Fruit fly (Drosophila melanogaster) whole organism, adult: ENCODE measurements around the gene Grip84.
A peak's percentile ranks its signal among the peaks of the same experiment; 100 is the strongest.

ENCODE experiments used
- CG11617 ChIP-seq: fragments of 200-800 bp; sonication (Bioruptor generic); optimal IDR thresholded peaks from 2 replicates; lab custom pipeline; 2017; ENCODE audit warnings: mild to moderate bottlenecking, missing biosample characterization, missing genetic modification reagents, missing genetic modification characterization
- CG12768 ChIP-seq: fragments of 200-800 bp; sonication (Bioruptor generic); optimal IDR thresholded peaks from 2 replicates; lab custom pipeline; 2017; ENCODE audit warnings: missing biosample characterization, missing genetic modification characterization, mild to moderate bottlenecking, moderate library complexity, missing genetic modification reagents
- CG14711 ChIP-seq: fragments of 200-800 bp; sonication (Bioruptor generic); optimal IDR thresholded peaks from 2 replicates; lab custom pipeline; 2018; ENCODE audit warnings: missing biosample characterization, mild to moderate bottlenecking, missing genetic modification characterization, moderate library complexity
- CG1620 ChIP-seq: fragments of 200-800 bp; sonication (Bioruptor generic); optimal IDR thresholded peaks from 2 replicates; lab custom pipeline; 2016; ENCODE audit warnings: missing biosample characterization, missing genetic modification characterization
- CG33017 ChIP-seq: fragments of 200-800 bp; sonication (Bioruptor generic); optimal IDR thresholded peaks from 2 replicates; lab custom pipeline; 2018; ENCODE audit warnings: missing biosample characterization, mild to moderate bottlenecking, missing genetic modification characterization, moderate library complexity
- CG5204 ChIP-seq: fragments of 200-800 bp; sonication (Bioruptor generic); optimal IDR thresholded peaks from 2 replicates; lab custom pipeline; 2016; ENCODE audit warnings: missing biosample characterization, missing genetic modification characterization
- CG7045 ChIP-seq: fragments of 200-800 bp; sonication (Bioruptor generic); optimal IDR thresholded peaks from 2 replicates; lab custom pipeline; 2017; ENCODE audit warnings: missing biosample characterization, mild to moderate bottlenecking, missing genetic modification characterization
- CG7101 ChIP-seq: fragments of 200-800 bp; sonication (Bioruptor generic); optimal IDR thresholded peaks from 2 replicates; lab custom pipeline; 2018; ENCODE audit warnings: missing biosample characterization, mild to moderate bottlenecking, missing genetic modification characterization, moderate library complexity
- Clk ChIP-seq: fragments of 200-800 bp; sonication (Bioruptor generic); optimal IDR thresholded peaks from 2 replicates; lab custom pipeline; 2017; ENCODE audit warnings: missing biosample characterization, missing genetic modification characterization
- Crg-1 ChIP-seq: fragments of 200-800 bp; sonication (Bioruptor generic); optimal IDR thresholded peaks from 2 replicates; lab custom pipeline; 2016; ENCODE audit warnings: missing biosample characterization, missing genetic modification characterization
- Hr96 ChIP-seq: fragments of 200-800 bp; sonication (Bioruptor generic); optimal IDR thresholded peaks from 2 replicates; lab custom pipeline; 2016; ENCODE audit warnings: missing biosample characterization, missing genetic modification characterization
- Mnt ChIP-seq: fragments of 200-800 bp; sonication (Bioruptor generic); optimal IDR thresholded peaks from 2 replicates; lab custom pipeline; 2016; ENCODE audit warnings: missing biosample characterization, mild to moderate bottlenecking, missing genetic modification characterization
- bab1 ChIP-seq: fragments of 200-800 bp; sonication (Bioruptor generic); optimal IDR thresholded peaks from 3 replicates; lab custom pipeline; 2019; ENCODE audit warnings: missing biosample characterization, mild to moderate bottlenecking, missing genetic modification characterization, moderate library complexity
- cic ChIP-seq: fragments of 200-800 bp; sonication (Bioruptor generic); optimal IDR thresholded peaks from 2 replicates; lab custom pipeline; 2017; ENCODE audit warnings: missing biosample characterization, mild to moderate bottlenecking, missing genetic modification characterization, moderate library complexity
- cnc ChIP-seq, 2 experiments: fragments of >200 bp; optimal IDR thresholded peaks; 2 replicates each; lab custom pipeline; 2017
- kay ChIP-seq: fragments of 200-800 bp; sonication (Bioruptor generic); peaks from one replicate; lab custom pipeline; 2016; ENCODE audit warnings: missing biosample characterization, missing genetic modification characterization, borderline replicate concordance
- ovo ChIP-seq: fragments of 200-800 bp; sonication (Bioruptor generic); optimal IDR thresholded peaks from 2 replicates; lab custom pipeline; 2016; ENCODE audit warnings: missing biosample characterization, missing genetic modification characterization
- pad ChIP-seq: fragments of 200-800 bp; sonication (Bioruptor generic); optimal IDR thresholded peaks from 3 replicates; lab custom pipeline; 2017; ENCODE audit warnings: missing biosample characterization, missing genetic modification characterization, mild to moderate bottlenecking, moderate library complexity, missing genetic modification reagents
- tj ChIP-seq: fragments of 200-800 bp; sonication (Bioruptor generic); optimal IDR thresholded peaks from 3 replicates; lab custom pipeline; 2017; ENCODE audit warnings: missing biosample characterization, mild to moderate bottlenecking, missing genetic modification characterization, moderate library complexity
- toe ChIP-seq: fragments of 200-800 bp; sonication (Bioruptor generic); optimal IDR thresholded peaks from 2 replicates; lab custom pipeline; 2016; ENCODE audit warnings: missing biosample characterization, missing genetic modification characterization

Gene Grip84

DNA sequence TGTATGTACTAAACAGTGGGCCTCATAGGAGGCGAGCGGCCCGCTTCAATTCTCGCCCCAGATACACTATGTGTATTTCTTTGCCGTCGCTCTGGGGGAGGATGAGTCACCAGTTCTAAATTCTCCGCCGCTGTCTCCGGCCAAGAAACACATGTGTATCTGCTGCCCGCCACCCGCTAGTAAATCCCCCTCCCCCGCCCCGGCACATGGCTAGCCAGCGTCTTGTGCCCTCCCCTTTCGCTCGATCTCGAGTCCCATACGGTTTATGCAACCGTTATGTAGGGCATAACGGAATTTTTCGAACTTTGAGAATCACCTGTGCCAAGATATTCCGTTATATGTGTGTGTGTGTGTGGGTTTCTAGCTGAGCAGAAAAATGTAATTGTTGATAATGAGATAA is 40.4 kb upstream of the Grip84 start:
- TF ChIP-seq ovo (GFP tag; lab: Kevin White, UChicago) (peak; percentile 96), kay (GFP tag; lab: Kevin White, UChicago) (no peak), pad (peak; percentile 51), toe (GFP tag; lab: Kevin White, UChicago) (no peak), CG7101 (tag; lab: Kevin White, UChicago) (no peak), CG5204 (GFP tag; lab: Kevin White, UChicago) (no peak)

DNA sequence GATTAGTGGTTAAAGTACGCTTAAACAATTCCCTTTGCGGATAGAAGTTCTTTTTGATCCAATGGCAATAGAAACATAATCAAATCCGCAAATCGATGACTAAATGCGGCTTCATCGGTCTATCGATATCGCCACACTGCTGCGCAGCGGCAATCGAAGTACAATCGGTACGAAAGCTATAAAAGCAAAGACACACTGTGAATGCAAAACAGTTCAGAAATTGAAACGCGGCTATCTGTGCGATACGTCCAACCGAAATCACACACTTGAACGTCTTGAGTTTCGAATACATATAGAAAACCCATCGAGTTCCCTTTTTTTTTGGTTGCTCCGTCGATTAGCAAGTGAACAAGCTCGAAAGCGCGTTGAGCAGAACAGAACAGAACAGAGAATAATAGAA is 39.4 kb upstream of the Grip84 start, which contains the start of gene CG14207:
TSS of gene CG14207 (plus strand) at position 203 of the 400 bp plus-strand sequence.
- no peak for TF ChIP-seq CG7045 (GFP tag; lab: Kevin White, UChicago)
- TF ChIP-seq CG33017 (tag; lab: Kevin White, UChicago), result no peak
- TF ChIP-seq CG12768 (GFP tag; lab: Kevin White, UChicago), result peak; percentile 17
- no peak for TF ChIP-seq cnc (optimal IDR thresholded peaks at IDR 0.05; lab: Kevin White, UChicago)
- no peak for TF ChIP-seq CG5204 (GFP tag; lab: Kevin White, UChicago)
- TF ChIP-seq CG14711 (tag; lab: Kevin White, UChicago), result no peak
- peak; percentile 16 for TF ChIP-seq cic (GFP tag; lab: Kevin White, UChicago)
- TF ChIP-seq CG1620 (GFP tag; lab: Kevin White, UChicago), result peak; percentile 55
- TF ChIP-seq tj (GFP tag; lab: Kevin White, UChicago), result peak; percentile 20
- no peak for TF ChIP-seq pad
- TF ChIP-seq ovo (GFP tag; lab: Kevin White, UChicago), result peak; percentile 7
- no peak for TF ChIP-seq Clk (GFP tag; lab: Kevin White, UChicago)
- TF ChIP-seq bab1, result peak; percentile 68
- TF ChIP-seq kay (GFP tag; lab: Kevin White, UChicago), result no peak
- no peak for TF ChIP-seq toe (GFP tag; lab: Kevin White, UChicago)
- TF ChIP-seq Hr96 (GFP tag; lab: Kevin White, UChicago), result no peak
- TF ChIP-seq CG11617, result no peak
- TF ChIP-seq Crg-1, result peak; percentile 16
- peak; percentile 44 for TF ChIP-seq CG7101 (tag; lab: Kevin White, UChicago)
- TF ChIP-seq Mnt, result peak; percentile 59

DNA sequence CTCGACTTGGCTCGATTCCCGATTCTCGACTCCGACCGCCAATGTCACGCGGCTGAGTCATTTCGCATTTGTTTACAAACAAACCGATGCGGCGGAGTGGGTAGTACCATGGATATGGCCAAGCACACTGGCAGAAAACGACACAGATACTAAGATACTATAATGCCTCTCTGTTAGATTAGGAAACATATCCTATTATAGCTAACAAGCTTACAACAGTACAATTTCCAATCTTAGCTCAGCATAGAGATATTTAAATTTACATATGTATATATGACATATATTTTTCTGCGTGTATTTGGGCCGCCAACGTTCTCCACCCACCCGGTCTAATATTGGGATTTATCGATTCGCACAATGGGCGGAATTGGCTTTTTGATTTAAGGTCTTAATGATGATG is 38.4 kb upstream of the Grip84 start:
- TF ChIP-seq CG5204 (GFP tag; lab: Kevin White, UChicago) (peak; percentile 2), CG7045 (GFP tag; lab: Kevin White, UChicago) (peak; percentile 14), toe (GFP tag; lab: Kevin White, UChicago) (no peak)

DNA sequence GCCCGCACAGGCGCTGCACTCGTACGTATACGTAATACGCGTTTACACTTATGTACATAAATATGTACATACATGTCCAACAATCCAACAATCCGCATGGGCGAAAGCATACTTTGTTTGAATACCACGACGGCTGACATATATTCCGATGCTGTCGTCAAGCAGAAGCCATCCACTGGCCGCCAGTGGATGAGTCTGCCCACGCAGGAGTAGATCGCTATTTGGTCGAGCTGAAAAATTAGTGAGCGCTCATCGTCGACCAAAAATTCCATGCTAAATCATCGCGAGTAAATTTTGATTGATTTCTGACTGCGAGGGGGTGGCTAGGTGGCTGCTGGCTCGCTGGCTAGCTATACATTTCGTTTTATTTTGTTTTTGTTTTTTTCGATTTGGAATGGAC is 36.9 kb upstream of the Grip84 start:
- TF ChIP-seq pad, result no peak
- TF ChIP-seq tj (GFP tag; lab: Kevin White, UChicago), result no peak
- no peak for TF ChIP-seq CG7101 (tag; lab: Kevin White, UChicago)
- TF ChIP-seq CG5204 (GFP tag; lab: Kevin White, UChicago), result no peak
- TF ChIP-seq kay (GFP tag; lab: Kevin White, UChicago), result no peak
- no peak for TF ChIP-seq CG33017 (tag; lab: Kevin White, UChicago)

DNA sequence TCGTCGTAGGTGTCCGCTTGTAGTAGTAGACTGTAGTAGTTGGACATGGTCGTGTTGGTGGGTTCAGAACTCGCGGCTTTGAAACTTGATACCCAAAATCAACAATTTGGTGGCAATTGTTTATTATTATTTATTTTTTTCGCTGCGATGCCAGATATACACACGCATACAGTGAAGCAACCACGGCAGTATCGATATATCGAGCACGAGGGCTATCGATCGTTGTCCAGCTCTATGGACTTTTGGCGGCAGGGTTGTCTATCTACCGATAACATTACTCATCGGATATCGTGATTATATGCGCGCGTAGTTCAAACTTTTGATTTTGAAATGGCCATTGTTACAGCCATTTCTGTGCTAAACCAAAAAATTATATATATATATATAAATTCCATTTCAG is 36.1 kb upstream of the Grip84 start, which contains the start of gene CG14220:
TSS of gene CG14220 (minus strand) at position 208 of the 400 bp plus-strand sequence.
- TF ChIP-seq Hr96 (GFP tag; lab: Kevin White, UChicago), result no peak
- TF ChIP-seq Mnt, result peak; percentile 57
- TF ChIP-seq ovo (GFP tag; lab: Kevin White, UChicago), result peak; percentile 10
- TF ChIP-seq tj (GFP tag; lab: Kevin White, UChicago), result peak; percentile 42
- no peak for TF ChIP-seq CG7045 (GFP tag; lab: Kevin White, UChicago)
- TF ChIP-seq cic (GFP tag; lab: Kevin White, UChicago), result peak; percentile 29
- peak; percentile 49 for TF ChIP-seq bab1
- no peak for TF ChIP-seq CG5204 (GFP tag; lab: Kevin White, UChicago)
- no peak for TF ChIP-seq Clk (GFP tag; lab: Kevin White, UChicago)
- TF ChIP-seq CG1620 (GFP tag; lab: Kevin White, UChicago), result peak; percentile 8
- TF ChIP-seq CG14711 (tag; lab: Kevin White, UChicago), result peak; percentile 94
- peak; percentile 23 for TF ChIP-seq Crg-1
- peak; percentile 36 for TF ChIP-seq CG7101 (tag; lab: Kevin White, UChicago)
- TF ChIP-seq CG12768 (GFP tag; lab: Kevin White, UChicago), result no peak
- no peak for TF ChIP-seq cnc (optimal IDR thresholded peaks at IDR 0.05; lab: Kevin White, UChicago)
- peak; percentile 11 for TF ChIP-seq pad

DNA sequence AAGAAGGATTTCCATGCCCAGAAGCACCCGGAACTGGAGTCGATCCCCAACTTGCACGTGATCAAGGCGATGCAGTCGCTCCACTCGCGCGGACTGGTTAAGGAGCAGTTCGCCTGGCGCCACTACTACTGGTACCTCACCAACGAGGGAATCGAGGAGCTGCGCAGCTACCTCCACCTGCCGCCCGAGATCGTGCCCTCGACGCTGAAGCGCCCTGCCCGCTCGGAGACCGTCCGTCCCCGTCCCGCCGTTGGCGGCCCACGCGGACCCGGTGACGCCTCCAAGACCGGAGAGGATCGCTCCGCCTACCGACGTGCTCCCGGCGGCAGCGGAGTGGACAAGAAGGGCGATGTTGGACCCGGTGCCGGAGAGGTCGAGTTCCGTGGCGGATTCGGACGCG is 32.9 kb upstream of the Grip84 start:
- TF ChIP-seq bab1 (no peak), Hr96 (GFP tag; lab: Kevin White, UChicago) (no peak), cic (GFP tag; lab: Kevin White, UChicago) (no peak), toe (GFP tag; lab: Kevin White, UChicago) (no peak), Clk (GFP tag; lab: Kevin White, UChicago) (no peak), kay (GFP tag; lab: Kevin White, UChicago) (no peak), tj (GFP tag; lab: Kevin White, UChicago) (no peak), CG7045 (GFP tag; lab: Kevin White, UChicago) (no peak), CG1620 (GFP tag; lab: Kevin White, UChicago) (no peak), CG12768 (GFP tag; lab: Kevin White, UChicago) (no peak), CG14711 (tag; lab: Kevin White, UChicago) (no peak), CG33017 (tag; lab: Kevin White, UChicago) (no peak), CG5204 (GFP tag; lab: Kevin White, UChicago) (no peak), CG7101 (tag; lab: Kevin White, UChicago) (no peak), Mnt (no peak), ovo (GFP tag; lab: Kevin White, UChicago) (no peak), Crg-1 (no peak), pad (no peak)
